Worm (Caenorhabditis elegans): ENCODE measurements around the gene T28C6.5.

T28C6.5 gene

ce11 chrIV:8852194-8852593 is 30.9 kb downstream of the T28C6.5 start, which contains the start of gene alp-1:
Gene alp-1 (plus strand): TSS chrIV:8852494.
- no peak for TF ChIP-seq flh-1 (GFP tag; optimal IDR thresholded peaks at IDR 0.05)
- TF ChIP-seq ztf-11 (tag; optimal IDR thresholded peaks at IDR 0.05), result no peak
- no peak for TF ChIP-seq nhr-2 (tag; optimal IDR thresholded peaks at IDR 0.05)
- no peak for TF ChIP-seq M03D4.4 (tag; optimal IDR thresholded peaks at IDR 0.05)
- TF ChIP-seq ceh-39 (tag; optimal IDR thresholded peaks at IDR 0.05), result no peak
- TF ChIP-seq nhr-12 (tag; optimal IDR thresholded peaks at IDR 0.05), result no peak
- no peak for TF ChIP-seq bed-3 (GFP tag; optimal IDR thresholded peaks at IDR 0.05)
- no peak for TF ChIP-seq sptf-1 (tag; optimal IDR thresholded peaks at IDR 0.05)
- TF ChIP-seq snpc-4 (tag; optimal IDR thresholded peaks at IDR 0.05), result no peak
- TF ChIP-seq lin-32 (GFP tag; optimal IDR thresholded peaks at IDR 0.05), result no peak
- no peak for TF ChIP-seq nhr-237 (tag; optimal IDR thresholded peaks at IDR 0.05)
- TF ChIP-seq tbx-8 (GFP tag; optimal IDR thresholded peaks at IDR 0.05), result no peak
- no peak for TF ChIP-seq hlh-1 (tag; optimal IDR thresholded peaks at IDR 0.05)
- TF ChIP-seq pha-4 (tag; optimal IDR thresholded peaks at IDR 0.05), result no peak
- TF ChIP-seq mls-2 (tag; optimal IDR thresholded peaks at IDR 0.05), result no peak

- TF ChIP-seq nhr-76 (tag; optimal IDR thresholded peaks at IDR 0.05), result no peak
- peak; percentile 66 for TF ChIP-seq ham-2 (GFP tag; optimal IDR thresholded peaks at IDR 0.05)
- no peak for TF ChIP-seq elt-3 (tag; optimal IDR thresholded peaks at IDR 0.05)
- no peak for TF ChIP-seq mab-5 (tag; optimal IDR thresholded peaks at IDR 0.05)
- TF ChIP-seq mls-2 (tag; optimal IDR thresholded peaks at IDR 0.05), result no peak
- TF ChIP-seq blmp-1 (tag; optimal IDR thresholded peaks at IDR 0.05), result no peak
Observed at ce11 chrIV:8853301-8853700, 32.1 kb downstream of the T28C6.5 start.

ce11 chrIV:8855963-8856362 is 34.7 kb downstream of the T28C6.5 start, which contains the start of gene T11B7.5:
Gene T11B7.5 (minus strand): TSS chrIV:8856063.
- no peak for TF ChIP-seq ztf-11 (tag; optimal IDR thresholded peaks at IDR 0.05)
- no peak for TF ChIP-seq ces-1 (GFP tag; optimal IDR thresholded peaks at IDR 0.05)
- no peak for TF ChIP-seq ceh-39 (tag; optimal IDR thresholded peaks at IDR 0.05)
- no peak for TF ChIP-seq sem-2 (GFP tag; optimal IDR thresholded peaks at IDR 0.05)
- TF ChIP-seq M03D4.4 (tag; optimal IDR thresholded peaks at IDR 0.05), result no peak
- no peak for TF ChIP-seq ceh-83 (GFP tag; optimal IDR thresholded peaks at IDR 0.05)
- TF ChIP-seq sptf-1 (tag; optimal IDR thresholded peaks at IDR 0.05), result no peak

ce11 chrIV:8864672-8865071 is 43.4 kb downstream of the T28C6.5 start:
- no peak for TF ChIP-seq elt-3 (tag; optimal IDR thresholded peaks at IDR 0.05)
- no peak for TF ChIP-seq ham-2 (GFP tag; optimal IDR thresholded peaks at IDR 0.05)

- TF ChIP-seq lin-32 (GFP tag; optimal IDR thresholded peaks at IDR 0.05) (no peak), ceh-83 (GFP tag; optimal IDR thresholded peaks at IDR 0.05) (no peak), pha-4 (tag; optimal IDR thresholded peaks at IDR 0.05) (no peak), nhr-28 (tag; optimal IDR thresholded peaks at IDR 0.05) (no peak), mab-5 (tag; optimal IDR thresholded peaks at IDR 0.05) (no peak), lsy-2 (tag; optimal IDR thresholded peaks at IDR 0.05) (no peak), ceh-39 (tag; optimal IDR thresholded peaks at IDR 0.05) (no peak), hlh-1 (tag; optimal IDR thresholded peaks at IDR 0.05) (no peak), cnd-1 (tag; optimal IDR thresholded peaks at IDR 0.05) (no peak), ceh-43 (GFP tag; optimal IDR thresholded peaks at IDR 0.05) (no peak), elt-1 (tag; optimal IDR thresholded peaks at IDR 0.05; ENCODE audit: borderline replicate concordance, insufficient read depth) (no peak), nhr-76 (tag; optimal IDR thresholded peaks at IDR 0.05) (no peak)
Observed at ce11 chrIV:8865343-8865742, 44.1 kb downstream of the T28C6.5 start, which contains the start of gene C09G9.1. Gene C09G9.1 (minus strand): TSS chrIV:8865485.

ce11 chrIV:8866092-8866491 is 44.8 kb downstream of the T28C6.5 start:
- TF ChIP-seq unc-39 (tag; optimal IDR thresholded peaks at IDR 0.05) (no peak), unc-62 (GFP tag; optimal IDR thresholded peaks at IDR 0.05) (peak; percentile 69), ces-1 (GFP tag; optimal IDR thresholded peaks at IDR 0.05) (no peak), unc-120 (tag; optimal IDR thresholded peaks at IDR 0.05; ENCODE audit: poor library complexity, severe bottlenecking) (peak; percentile 81)

Data from whole organism, mixed stage, embryonic.